Worm (Caenorhabditis elegans) whole organism, L4 larva: ENCODE results near the gene C14A11.9.
A peak's percentile ranks its signal among the peaks of the same experiment; 100 is the strongest.

Source experiments
- T26A8.4 ChIP-seq: fragments of 200-800 bp; sonication (Bioruptor generic); IDR thresholded peaks from 2 replicates; pipeline ENCODE4 v1.3.6; 2022; ENCODE audit warnings: missing genetic modification characterization, missing compliant biosample characterization
- Y48G9A.11 ChIP-seq: fragments of 200-800 bp; sonication (Bioruptor generic); IDR thresholded peaks from 2 replicates; pipeline ENCODE4 v1.3.6; 2022; ENCODE audit warnings: missing genetic modification reagents, missing genetic modification characterization, missing compliant biosample characterization
- ZK546.5 ChIP-seq, 2 experiments: sonication (generic microtip); optimal IDR thresholded peaks; 2 replicates each; lab custom pipeline; 2017; ENCODE audit warnings: missing biosample characterization in 2 of 2, missing genetic modification characterization in 2 of 2
- aha-1 ChIP-seq: fragments of 150-350 bp; peaks from one replicate; lab custom pipeline; 2014; ENCODE audit warnings: missing biosample characterization, missing genetic modification characterization
- aly-2 ChIP-seq: sonication (generic microtip); optimal IDR thresholded peaks from 2 replicates; lab custom pipeline; 2018; ENCODE audit warnings: missing biosample characterization, missing genetic modification characterization
- arid-1 ChIP-seq: fragments of 200-800 bp; sonication (Bioruptor generic); conservative IDR thresholded peaks from 2 replicates; pipeline ENCODE4 v1.3.6; 2022; ENCODE audit warnings: missing genetic modification reagents, missing genetic modification characterization, missing compliant biosample characterization
- ceh-28 ChIP-seq: fragments of 150-350 bp; optimal IDR thresholded peaks from 2 replicates; lab custom pipeline; 2014; ENCODE audit warnings: missing biosample characterization, missing genetic modification reagents, missing genetic modification characterization
- ceh-44 ChIP-seq: fragments of 200-800 bp; sonication (Bioruptor generic); IDR thresholded peaks from 2 replicates; pipeline ENCODE4 v1.3.6; 2022; ENCODE audit warnings: missing genetic modification reagents, missing genetic modification characterization, missing compliant biosample characterization
- ces-1 ChIP-seq: fragments of 150-350 bp; sonication (generic microtip); optimal IDR thresholded peaks from 4 replicates; lab custom pipeline; 2014; ENCODE audit warnings: missing biosample characterization, missing genetic modification reagents, missing genetic modification characterization
- cey-2 ChIP-seq: sonication (generic microtip); optimal IDR thresholded peaks from 3 replicates; lab custom pipeline; 2017; ENCODE audit warnings: missing genetic modification characterization, mild to moderate bottlenecking, missing compliant biosample characterization, antibody characterized with exemption, borderline replicate concordance; ENCODE audit not compliant: insufficient read depth
- ctbp-1 ChIP-seq: fragments of 200-800 bp; sonication (Bioruptor generic); IDR thresholded peaks from 2 replicates; pipeline ENCODE4 v1.3.6; 2022; ENCODE audit warnings: missing genetic modification reagents, missing genetic modification characterization, missing compliant biosample characterization
- dmd-6 ChIP-seq: fragments of 200-800 bp; sonication (Bioruptor generic); IDR thresholded peaks from 2 replicates; pipeline ENCODE4 v1.3.6; 2022; ENCODE audit warnings: missing genetic modification reagents, missing genetic modification characterization, missing compliant biosample characterization
- dmd-8 ChIP-seq: fragments of 200-800 bp; sonication (Bioruptor generic); IDR thresholded peaks from 2 replicates; pipeline ENCODE4 v1.3.6; 2022; ENCODE audit warnings: missing genetic modification characterization, missing compliant biosample characterization
- dmd-9 ChIP-seq: fragments of 200-800 bp; sonication (Bioruptor generic); IDR thresholded peaks from 2 replicates; pipeline ENCODE4 v1.3.6; 2022; ENCODE audit warnings: missing genetic modification reagents, missing genetic modification characterization, missing compliant biosample characterization
- egl-43 ChIP-seq: fragments of 200-800 bp; sonication (Bioruptor generic); IDR thresholded peaks from 2 replicates; pipeline ENCODE4 v1.3.6; 2022; ENCODE audit warnings: missing genetic modification reagents, missing genetic modification characterization, missing compliant biosample characterization
- fos-1 ChIP-seq: fragments of 150-350 bp; optimal IDR thresholded peaks from 2 replicates; lab custom pipeline; 2014; ENCODE audit warnings: missing biosample characterization, missing genetic modification characterization
- gei-8 ChIP-seq: fragments of 200-800 bp; sonication (Bioruptor generic); optimal IDR thresholded peaks from 2 replicates; lab custom pipeline; 2018; ENCODE audit warnings: mild to moderate bottlenecking, missing genetic modification characterization, missing compliant biosample characterization
- hif-1 ChIP-seq, 2 experiments: sonication (generic microtip); optimal IDR thresholded peaks; 2 replicates each; lab custom pipeline; 2016 to 2017; ENCODE audit warnings: missing compliant biosample characterization in 2 of 2, missing genetic modification characterization in 2 of 2, missing genetic modification reagents in 2 of 2, missing genotype in 2 of 2, mild to moderate bottlenecking in 1 of 2
- hlh-11 ChIP-seq: fragments of 200-800 bp; sonication (Bioruptor generic); optimal IDR thresholded peaks from 2 replicates; lab custom pipeline; 2018; ENCODE audit warnings: mild to moderate bottlenecking, missing genetic modification characterization, missing compliant biosample characterization
- hmg-1.1 ChIP-seq: fragments of 200-800 bp; sonication (Bioruptor generic); IDR thresholded peaks from 2 replicates; pipeline ENCODE4 v1.3.6; 2022; ENCODE audit warnings: missing genetic modification reagents, missing genetic modification characterization, missing compliant biosample characterization
- lim-7 ChIP-seq: fragments of 200-800 bp; sonication (Bioruptor generic); IDR thresholded peaks from 2 replicates; pipeline ENCODE4 v1.3.6; 2022; ENCODE audit warnings: missing genetic modification characterization, missing compliant biosample characterization
- lin-1 ChIP-seq: fragments of 200-800 bp; sonication (Bioruptor generic); IDR thresholded peaks from 2 replicates; pipeline ENCODE4 v1.3.6; 2022; ENCODE audit warnings: missing genetic modification reagents, missing genetic modification characterization, missing compliant biosample characterization
- lin-29 ChIP-seq: fragments of 200-800 bp; sonication (Bioruptor generic); IDR thresholded peaks from 2 replicates; pipeline ENCODE4 v1.3.6; 2022; ENCODE audit warnings: missing genetic modification reagents, missing genetic modification characterization, missing compliant biosample characterization
- lin-38 ChIP-seq: fragments of 200-800 bp; sonication (Bioruptor generic); IDR thresholded peaks from 2 replicates; pipeline ENCODE4 v1.3.6; 2022; ENCODE audit warnings: missing genetic modification reagents, missing genetic modification characterization, missing compliant biosample characterization
- madf-5 ChIP-seq, 2 experiments: fragments of 200-800 bp; sonication (Bioruptor generic); IDR thresholded peaks; 2 replicates each; pipeline ENCODE4 v1.3.6; 2022; ENCODE audit warnings: missing compliant biosample characterization in 2 of 2, missing genetic modification characterization in 2 of 2
- mdl-1 ChIP-seq, 2 experiments: fragments of 150-350 bp in 1 of 2; sonication (generic microtip) in 1 of 2; optimal IDR thresholded peaks; 2 replicates each; lab custom pipeline; 2014 to 2017; ENCODE audit warnings: missing biosample characterization in 2 of 2, missing genetic modification characterization in 2 of 2
- mdt-29 ChIP-seq: fragments of 200-800 bp; sonication (Bioruptor generic); IDR thresholded peaks from 2 replicates; pipeline ENCODE4 v1.3.6; 2022; ENCODE audit warnings: missing genetic modification reagents, missing genetic modification characterization, missing compliant biosample characterization
- mes-2 ChIP-seq: sonication (generic microtip); optimal IDR thresholded peaks from 2 replicates; lab custom pipeline; 2016; ENCODE audit warnings: missing genotype, mild to moderate bottlenecking, missing genetic modification characterization, missing compliant biosample characterization; ENCODE audit not compliant: poor library complexity, severe bottlenecking
- nhr-10 ChIP-seq: fragments of 150-350 bp; optimal IDR thresholded peaks from 2 replicates; lab custom pipeline; 2014; ENCODE audit warnings: missing biosample characterization, missing genetic modification characterization
- nhr-102 ChIP-seq: sonication (generic microtip); optimal IDR thresholded peaks from 2 replicates; lab custom pipeline; 2016; ENCODE audit warnings: mild to moderate bottlenecking, missing genetic modification characterization, moderate library complexity, missing compliant biosample characterization
- nhr-25 ChIP-seq: sonication (generic microtip); optimal IDR thresholded peaks from 2 replicates; lab custom pipeline; 2017; ENCODE audit warnings: missing genetic modification characterization, mild to moderate bottlenecking, missing compliant biosample characterization, antibody characterized with exemption, moderate library complexity, borderline replicate concordance; ENCODE audit not compliant: insufficient read depth
- nhr-28 ChIP-seq: fragments of 150-350 bp; optimal IDR thresholded peaks from 2 replicates; lab custom pipeline; 2014; ENCODE audit warnings: missing biosample characterization, missing genetic modification characterization
- nhr-42 ChIP-seq: fragments of 200-800 bp; sonication (Bioruptor generic); IDR thresholded peaks from 2 replicates; pipeline ENCODE4 v1.3.6; 2022; ENCODE audit warnings: missing genetic modification characterization, missing compliant biosample characterization
- nhr-48 ChIP-seq: sonication (generic microtip); optimal IDR thresholded peaks from 2 replicates; lab custom pipeline; 2016; ENCODE audit warnings: mild to moderate bottlenecking, missing genetic modification characterization, missing compliant biosample characterization
- nhr-6 ChIP-seq: fragments of 150-350 bp; optimal IDR thresholded peaks from 2 replicates; lab custom pipeline; 2014; ENCODE audit warnings: missing biosample characterization, missing genetic modification characterization
- nhr-77 ChIP-seq: fragments of 150-350 bp; optimal IDR thresholded peaks from 2 replicates; lab custom pipeline; 2014; ENCODE audit warnings: missing biosample characterization, missing genetic modification characterization
- pha-4 ChIP-seq, 2 experiments: fragments of 150-350 bp in 1 of 2; fragments of 200-800 bp in 1 of 2; sonication (Bioruptor generic) in 1 of 2; IDR thresholded peaks in 1 of 2; optimal IDR thresholded peaks in 1 of 2; 2 replicates each; pipeline versions ENCODE4 v1.3.6 to Lab custom; 2014 to 2022; ENCODE audit warnings: missing genetic modification characterization in 2 of 2, missing genetic modification reagents in 2 of 2, missing biosample characterization in 1 of 2, missing compliant biosample characterization in 1 of 2
- php-3 ChIP-seq: fragments of 200-800 bp; sonication (Bioruptor generic); IDR thresholded peaks from 2 replicates; pipeline ENCODE4 v1.3.6; 2022; ENCODE audit warnings: missing genetic modification reagents, missing genetic modification characterization, missing compliant biosample characterization
- saeg-2 ChIP-seq: fragments of 200-800 bp; sonication (Bioruptor generic); IDR thresholded peaks from 2 replicates; pipeline ENCODE4 v1.3.6; 2022; ENCODE audit warnings: missing genetic modification reagents, missing genetic modification characterization, missing compliant biosample characterization
- set-16 ChIP-seq: fragments of 200-800 bp; sonication (Bioruptor generic); IDR thresholded peaks from 2 replicates; pipeline ENCODE4 v1.3.6; 2022; ENCODE audit warnings: missing genetic modification reagents, missing genetic modification characterization, missing compliant biosample characterization
- skn-1 ChIP-seq: fragments of 150-350 bp; optimal IDR thresholded peaks from 2 replicates; lab custom pipeline; 2014; ENCODE audit warnings: missing biosample characterization, missing genetic modification characterization
- snpc-4 ChIP-seq: fragments of 150-350 bp; optimal IDR thresholded peaks from 2 replicates; lab custom pipeline; 2014; ENCODE audit warnings: missing biosample characterization, missing genetic modification characterization
- spr-1 ChIP-seq: sonication (generic microtip); optimal IDR thresholded peaks from 2 replicates; lab custom pipeline; 2016; ENCODE audit warnings: mild to moderate bottlenecking, missing genetic modification characterization, missing compliant biosample characterization
- tra-1 ChIP-seq: fragments of 200-800 bp; sonication (Bioruptor generic); IDR thresholded peaks from 2 replicates; pipeline ENCODE4 v1.3.6; 2022; ENCODE audit warnings: missing genetic modification reagents, missing genetic modification characterization, missing compliant biosample characterization
- zfp-3 ChIP-seq: fragments of 200-800 bp; sonication (Bioruptor generic); conservative IDR thresholded peaks from 2 replicates; pipeline ENCODE4 v1.3.6; 2022; ENCODE audit warnings: missing genetic modification reagents, missing genetic modification characterization, missing compliant biosample characterization
- zip-11 ChIP-seq: fragments of 200-800 bp; sonication (Bioruptor generic); IDR thresholded peaks from 2 replicates; pipeline ENCODE4 v1.3.6; 2022; ENCODE audit warnings: missing genetic modification characterization, missing compliant biosample characterization

Gene C14A11.9

DNA sequence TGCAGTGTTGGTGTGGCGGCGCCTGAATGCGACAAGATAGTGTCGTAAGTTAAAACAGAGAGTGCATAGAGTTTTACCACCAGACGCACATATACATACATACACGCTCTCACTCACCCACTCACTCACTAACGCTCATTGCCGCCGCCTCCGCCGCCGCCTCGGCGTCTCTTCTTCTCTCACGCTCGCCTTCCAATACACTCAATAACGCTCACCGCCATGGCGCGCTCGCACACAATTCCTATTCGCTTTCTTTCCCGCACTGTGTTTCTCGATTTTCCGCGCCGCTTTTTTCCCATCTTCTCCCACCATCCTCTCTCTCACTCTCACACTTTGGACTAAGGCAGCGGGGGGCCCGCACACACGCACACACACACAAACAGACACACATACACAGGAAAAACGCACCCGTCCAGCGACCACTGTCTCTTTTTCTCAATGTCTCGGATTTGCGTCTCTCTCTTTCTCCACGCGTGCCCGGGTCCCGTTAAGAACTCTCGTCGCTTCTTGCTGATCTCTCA is 43.0 kb upstream of the C14A11.9 start, which contains the start of gene kin-29 (continued):
- TF ChIP-seq nhr-28 (tag; lab: Kevin White, UChicago): peak; percentile 89
- TF ChIP-seq cey-2: no peak
- 0 out of 2 replicates have a peak, but pooled peaks have one; percentile 40 for TF ChIP-seq saeg-2 (GFP tag; lab: Robert Waterston, UW)
- TF ChIP-seq hif-1 (tag; optimal IDR thresholded peaks at IDR 0.05; lab: Kevin White, UChicago): peak; percentile 45 to 90
- TF ChIP-seq fos-1 (tag; lab: Kevin White, UChicago): no peak
- peak; percentile 62; the same call in 1 of the 2 replicates for TF ChIP-seq dmd-9 (GFP tag; lab: Robert Waterston, UW)
- no peak for TF ChIP-seq nhr-42 (GFP tag; lab: Robert Waterston, UW)
- peak; percentile 74 for TF ChIP-seq dmd-6
- peak; percentile 80 for TF ChIP-seq nhr-48 (tag; lab: Kevin White, UChicago)
- TF ChIP-seq lin-1: peak; percentile 37; the same call in 1 of the 2 replicates
- no peak for TF ChIP-seq aly-2
- peak; percentile 82 for TF ChIP-seq egl-43
- TF ChIP-seq lin-29 (GFP tag; lab: Robert Waterston, UW): no peak
- peak; percentile 67 for TF ChIP-seq nhr-77 (tag; lab: Kevin White, UChicago)
- peak; percentile 53; the same call in 1 of the 2 replicates for TF ChIP-seq arid-1 (GFP tag; lab: Robert Waterston, UW)
- TF ChIP-seq mdt-29 (GFP tag; lab: Robert Waterston, UW): no peak
- peak; percentile 62 for TF ChIP-seq ceh-28
- peak; percentile 72 for TF ChIP-seq pha-4 (GFP tag; IDR thresholded peaks at IDR 0.05; lab: Robert Waterston, UW)
- TF ChIP-seq pha-4 (tag; optimal IDR thresholded peaks at IDR 0.05; lab: Kevin White, UChicago): no peak
- TF ChIP-seq dmd-8 (GFP tag; lab: Robert Waterston, UW): no peak
- TF ChIP-seq set-16 (GFP tag; lab: Robert Waterston, UW): peak; percentile 92
- no peak for TF ChIP-seq skn-1 (tag; lab: Kevin White, UChicago)
- peak; percentile 87 for TF ChIP-seq nhr-25 (tag; lab: Kevin White, UChicago)
- TF ChIP-seq zfp-3 (GFP tag; lab: Robert Waterston, UW): no peak
- TF ChIP-seq madf-5 (GFP tag; IDR thresholded peaks at IDR 0.05; lab: Robert Waterston, UW): no peak
- TF ChIP-seq spr-1: peak; percentile 80
- peak; percentile 65 for TF ChIP-seq mes-2 (tag; lab: Kevin White, UChicago)
- no peak for TF ChIP-seq ceh-44 (GFP tag; lab: Robert Waterston, UW)
- no peak for TF ChIP-seq Y48G9A.11 (GFP tag; lab: Robert Waterston, UW)
- peak; percentile 89 for TF ChIP-seq ctbp-1 (GFP tag; lab: Robert Waterston, UW)
- no peak for TF ChIP-seq nhr-6 (tag; lab: Kevin White, UChicago)
- TF ChIP-seq ces-1 (GFP tag; lab: Kevin White, UChicago): no peak
- peak; percentile 99 for TF ChIP-seq aha-1 (tag; lab: Kevin White, UChicago)
- TF ChIP-seq lin-38 (GFP tag; lab: Robert Waterston, UW): no peak; the same call in 1 of the 2 replicates

ce11 chrX:2843508-2843907 is 34.1 kb upstream of the C14A11.9 start:
- TF ChIP-seq gei-8 (GFP tag; lab: Kevin White, UChicago): no peak
- TF ChIP-seq nhr-10 (tag; lab: Kevin White, UChicago): no peak
- peak in 1 of 2 experiments; percentile 28 for TF ChIP-seq hif-1 (tag; optimal IDR thresholded peaks at IDR 0.05; lab: Kevin White, UChicago)
- TF ChIP-seq tra-1 (GFP tag; lab: Robert Waterston, UW): 0 out of 2 replicates have a peak, but pooled peaks have one; percentile 42
- TF ChIP-seq lim-7 (GFP tag; lab: Robert Waterston, UW): 0 out of 2 replicates have a peak, but pooled peaks have one; percentile 23
- TF ChIP-seq saeg-2 (GFP tag; lab: Robert Waterston, UW): no peak
- TF ChIP-seq hlh-11 (tag; lab: Kevin White, UChicago): peak; percentile 31
- TF ChIP-seq php-3: 0 out of 2 replicates have a peak, but pooled peaks have one; percentile 13
- TF ChIP-seq hmg-1.1 (GFP tag; lab: Robert Waterston, UW): no peak
- TF ChIP-seq zip-11: no peak
- peak; percentile 72 for TF ChIP-seq snpc-4 (tag; lab: Kevin White, UChicago)
- peak; percentile 12 for TF ChIP-seq nhr-102
- TF ChIP-seq mdl-1 (tag; optimal IDR thresholded peaks at IDR 0.05; lab: Kevin White, UChicago): no peak
- 0 out of 2 replicates have a peak, but pooled peaks have one; percentile 32 for TF ChIP-seq T26A8.4 (GFP tag; lab: Robert Waterston, UW)
- TF ChIP-seq ZK546.5 (tag; optimal IDR thresholded peaks at IDR 0.05; lab: Kevin White, UChicago): no peak
- no peak for TF ChIP-seq nhr-42 (GFP tag; lab: Robert Waterston, UW)
- TF ChIP-seq egl-43: peak; percentile 74
